Worm (Caenorhabditis elegans) whole organism, L2 larva: Measurements from ENCODE around the gene mdt-20.
A peak's percentile ranks its signal among the peaks of the same experiment; 100 is the strongest.

Experiments
- C34F6.9 ChIP-seq: fragments of 150-350 bp; optimal IDR thresholded peaks from 2 replicates; lab custom pipeline; 2014; ENCODE audit warnings: missing biosample characterization, missing genetic modification characterization
- F13H6.1 ChIP-seq: sonication (generic microtip); optimal IDR thresholded peaks from 2 replicates; lab custom pipeline; 2016; ENCODE audit warnings: missing genetic modification characterization, missing compliant biosample characterization
- R02D3.7 ChIP-seq: fragments of 150-350 bp; optimal IDR thresholded peaks from 2 replicates; lab custom pipeline; 2014; ENCODE audit warnings: missing biosample characterization, missing genetic modification characterization
- Y55F3AM.14 ChIP-seq: fragments of 200-800 bp; sonication (Bioruptor generic); optimal IDR thresholded peaks from 2 replicates; lab custom pipeline; 2018; ENCODE audit warnings: mild to moderate bottlenecking, missing genetic modification characterization, missing compliant biosample characterization
- ZK546.5 ChIP-seq: sonication (generic microtip); optimal IDR thresholded peaks from 2 replicates; lab custom pipeline; 2017; ENCODE audit warnings: missing biosample characterization, missing genetic modification characterization
- alr-1 ChIP-seq: fragments of 150-350 bp; optimal IDR thresholded peaks from 2 replicates; lab custom pipeline; 2014; ENCODE audit warnings: missing biosample characterization, missing genetic modification characterization
- aly-2 ChIP-seq: fragments of 150-350 bp; optimal IDR thresholded peaks from 2 replicates; lab custom pipeline; 2014; ENCODE audit warnings: missing biosample characterization, missing genetic modification characterization
- ama-1 ChIP-seq: fragments of 150-350 bp; optimal IDR thresholded peaks from 2 replicates; lab custom pipeline; 2018; ENCODE audit warnings: inconsistent platforms
- blmp-1 ChIP-seq: sonication (generic microtip); optimal IDR thresholded peaks from 2 replicates; lab custom pipeline; 2017; ENCODE audit warnings: missing genetic modification characterization, mild to moderate bottlenecking, missing compliant biosample characterization, antibody characterized with exemption, moderate library complexity; ENCODE audit not compliant: insufficient read depth
- ceh-16 ChIP-seq: fragments of 150-350 bp; optimal IDR thresholded peaks from 2 replicates; lab custom pipeline; 2014; ENCODE audit warnings: missing biosample characterization, missing genetic modification characterization
- ceh-82 ChIP-seq: fragments of 150-350 bp; optimal IDR thresholded peaks from 2 replicates; lab custom pipeline; 2014; ENCODE audit warnings: missing biosample characterization, missing genetic modification characterization
- crh-2 ChIP-seq: sonication (generic microtip); optimal IDR thresholded peaks from 2 replicates; lab custom pipeline; 2017; ENCODE audit warnings: missing biosample characterization, missing genetic modification characterization
- dmd-4 ChIP-seq: sonication (generic microtip); optimal IDR thresholded peaks from 2 replicates; lab custom pipeline; 2017; ENCODE audit warnings: missing biosample characterization, missing genetic modification characterization
- egl-27 ChIP-seq: sonication (generic microtip); optimal IDR thresholded peaks from 3 replicates; lab custom pipeline; 2017; ENCODE audit warnings: missing biosample characterization, missing genetic modification reagents, missing genetic modification characterization
- elt-1 ChIP-seq: fragments of 150-350 bp; optimal IDR thresholded peaks from 2 replicates; lab custom pipeline; 2014; ENCODE audit warnings: missing biosample characterization, missing genetic modification characterization
- elt-3 ChIP-seq: sonication (generic microtip); optimal IDR thresholded peaks from 2 replicates; lab custom pipeline; 2017; ENCODE audit warnings: missing biosample characterization, missing genetic modification characterization
- fos-1 ChIP-seq: fragments of 150-350 bp; optimal IDR thresholded peaks from 2 replicates; lab custom pipeline; 2014; ENCODE audit warnings: missing biosample characterization, missing genetic modification characterization
- gmeb-1 ChIP-seq: fragments of 150-350 bp; optimal IDR thresholded peaks from 2 replicates; lab custom pipeline; 2014; ENCODE audit warnings: missing biosample characterization, missing genetic modification characterization
- lin-11 ChIP-seq: fragments of 150-350 bp; sonication (generic microtip); optimal IDR thresholded peaks from 2 replicates; lab custom pipeline; 2014; ENCODE audit warnings: missing biosample characterization, missing genetic modification characterization, inconsistent platforms, mixed read lengths
- lin-13 ChIP-seq: fragments of 150-350 bp; optimal IDR thresholded peaks from 2 replicates; lab custom pipeline; 2014; ENCODE audit warnings: missing biosample characterization, missing genetic modification reagents, missing genetic modification characterization
- lin-39 ChIP-seq: fragments of 150-350 bp; optimal IDR thresholded peaks from 2 replicates; lab custom pipeline; 2014; ENCODE audit warnings: missing biosample characterization, missing genetic modification reagents, missing genetic modification characterization
- lsy-2 ChIP-seq, 2 experiments: fragments of 150-350 bp in 1 of 2; sonication (generic microtip) in 1 of 2; optimal IDR thresholded peaks; 2 replicates each; lab custom pipeline; 2014 to 2017; ENCODE audit warnings: missing biosample characterization in 2 of 2, missing genetic modification characterization in 2 of 2
- mab-5 ChIP-seq: fragments of 150-350 bp; optimal IDR thresholded peaks from 2 replicates; lab custom pipeline; 2014; ENCODE audit warnings: missing biosample characterization, missing genetic modification characterization
- mbf-1 ChIP-seq: sonication (generic microtip); optimal IDR thresholded peaks from 2 replicates; lab custom pipeline; 2017; ENCODE audit warnings: missing biosample characterization, missing genetic modification characterization
- mdl-1 ChIP-seq, 2 experiments: fragments of 150-350 bp in 1 of 2; sonication (generic microtip) in 1 of 2; optimal IDR thresholded peaks; 2 replicates each; lab custom pipeline; 2017; ENCODE audit warnings: missing biosample characterization in 2 of 2, missing genetic modification characterization in 2 of 2
- nhr-10 ChIP-seq: sonication (generic microtip); optimal IDR thresholded peaks from 2 replicates; lab custom pipeline; 2017; ENCODE audit warnings: missing biosample characterization, missing genetic modification characterization
- nhr-11 ChIP-seq: fragments of 150-350 bp; optimal IDR thresholded peaks from 2 replicates; lab custom pipeline; 2014; ENCODE audit warnings: missing biosample characterization, missing genetic modification characterization
- nhr-12 ChIP-seq: fragments of 150-350 bp; optimal IDR thresholded peaks from 2 replicates; lab custom pipeline; 2014; ENCODE audit warnings: missing biosample characterization, missing genetic modification characterization
- nhr-129 ChIP-seq: fragments of 150-350 bp; optimal IDR thresholded peaks from 2 replicates; lab custom pipeline; 2014; ENCODE audit warnings: missing biosample characterization, missing genetic modification characterization
- nhr-21 ChIP-seq: fragments of 150-350 bp; optimal IDR thresholded peaks from 2 replicates; lab custom pipeline; 2014; ENCODE audit warnings: missing biosample characterization, missing genetic modification characterization
- nhr-23 ChIP-seq: fragments of 150-350 bp; optimal IDR thresholded peaks from 2 replicates; lab custom pipeline; 2014; ENCODE audit warnings: missing biosample characterization, missing genetic modification reagents, missing genetic modification characterization
- nhr-237 ChIP-seq: fragments of 150-350 bp; optimal IDR thresholded peaks from 2 replicates; lab custom pipeline; 2014; ENCODE audit warnings: missing biosample characterization, missing genetic modification characterization
- nhr-25 ChIP-seq: fragments of 150-350 bp; sonication (generic microtip); optimal IDR thresholded peaks from 3 replicates; lab custom pipeline; 2014; ENCODE audit warnings: missing biosample characterization, missing genetic modification characterization
- nhr-6 ChIP-seq: fragments of 150-350 bp; optimal IDR thresholded peaks from 2 replicates; lab custom pipeline; 2014; ENCODE audit warnings: missing biosample characterization, missing genetic modification characterization
- nhr-77 ChIP-seq: fragments of 150-350 bp; optimal IDR thresholded peaks from 2 replicates; lab custom pipeline; 2014; ENCODE audit warnings: missing biosample characterization, missing genetic modification characterization
- peb-1 ChIP-seq: fragments of 150-350 bp; optimal IDR thresholded peaks from 2 replicates; lab custom pipeline; 2014; ENCODE audit warnings: missing biosample characterization, missing genetic modification characterization
- sem-4 ChIP-seq: fragments of 150-350 bp; optimal IDR thresholded peaks from 2 replicates; lab custom pipeline; 2014; ENCODE audit warnings: missing biosample characterization, missing genetic modification reagents, missing genetic modification characterization
- skn-1 ChIP-seq: sonication (generic microtip); optimal IDR thresholded peaks from 2 replicates; lab custom pipeline; 2017; ENCODE audit warnings: missing biosample characterization, missing genetic modification characterization
- sma-3 ChIP-seq: sonication (generic microtip); optimal IDR thresholded peaks from 2 replicates; lab custom pipeline; 2016; ENCODE audit warnings: missing genetic modification reagents, missing genetic modification characterization, missing compliant biosample characterization
- sma-9 ChIP-seq, 2 experiments: fragments of 150-350 bp in 1 of 2; sonication (generic microtip) in 1 of 2; optimal IDR thresholded peaks; 2 replicates each; lab custom pipeline; 2014 to 2016; ENCODE audit warnings: missing genetic modification characterization in 2 of 2, mild to moderate bottlenecking in 1 of 2, missing biosample characterization in 1 of 2, missing compliant biosample characterization in 1 of 2, missing genetic modification reagents in 1 of 2, moderate library complexity in 1 of 2
- snpc-4 ChIP-seq: fragments of 150-350 bp; optimal IDR thresholded peaks from 2 replicates; lab custom pipeline; 2014; ENCODE audit warnings: missing biosample characterization, missing genetic modification characterization
- unc-39 ChIP-seq: fragments of 150-350 bp; optimal IDR thresholded peaks from 2 replicates; lab custom pipeline; 2014; ENCODE audit warnings: missing biosample characterization, missing genetic modification characterization
- unc-55 ChIP-seq: fragments of 150-350 bp; sonication (generic microtip); optimal IDR thresholded peaks from 3 replicates; lab custom pipeline; 2014; ENCODE audit warnings: missing biosample characterization, missing genetic modification reagents, missing genetic modification characterization
- unc-62 ChIP-seq: fragments of 150-350 bp; optimal IDR thresholded peaks from 2 replicates; lab custom pipeline; 2014; ENCODE audit warnings: missing biosample characterization, missing genetic modification reagents, missing genetic modification characterization
- zag-1 ChIP-seq: fragments of 150-350 bp; optimal IDR thresholded peaks from 2 replicates; lab custom pipeline; 2014; ENCODE audit warnings: missing biosample characterization, missing genetic modification characterization
- ztf-1 ChIP-seq: fragments of 200-800 bp; sonication (Bioruptor generic); conservative IDR thresholded peaks from 2 replicates; pipeline ENCODE4 v1.3.6; 2022; ENCODE audit warnings: missing genetic modification characterization, missing compliant biosample characterization
- ztf-11 ChIP-seq: sonication (generic microtip); optimal IDR thresholded peaks from 2 replicates; lab custom pipeline; 2017; ENCODE audit warnings: missing biosample characterization, missing genetic modification characterization
- ztf-4 ChIP-seq: fragments of 150-350 bp; optimal IDR thresholded peaks from 2 replicates; lab custom pipeline; 2014; ENCODE audit warnings: missing biosample characterization, missing genetic modification characterization

Gene mdt-20

DNA sequence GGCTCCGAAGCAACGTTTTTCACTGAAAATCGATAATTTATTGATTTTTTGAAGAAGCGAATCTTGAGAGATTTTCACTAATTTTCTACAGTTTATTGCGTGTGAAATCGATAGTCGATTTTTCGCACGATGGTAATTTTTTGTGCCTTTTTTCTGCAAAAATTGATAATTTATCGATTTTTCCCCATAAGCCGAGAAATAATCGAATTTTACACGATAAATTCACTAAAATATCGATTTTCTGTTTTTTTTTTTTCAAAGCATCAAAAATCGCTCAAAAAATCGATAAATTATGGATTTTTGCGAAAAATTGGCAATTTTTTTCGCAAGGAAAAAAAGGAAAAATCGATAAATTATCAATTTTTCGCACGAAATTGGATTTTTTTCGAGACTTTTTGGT is 48.2 kb downstream of the mdt-20 start:
- no peak for TF ChIP-seq lsy-2 (tag; optimal IDR thresholded peaks at IDR 0.05; lab: Kevin White, UChicago)
- no peak for TF ChIP-seq R02D3.7 (tag; lab: Kevin White, UChicago)

DNA sequence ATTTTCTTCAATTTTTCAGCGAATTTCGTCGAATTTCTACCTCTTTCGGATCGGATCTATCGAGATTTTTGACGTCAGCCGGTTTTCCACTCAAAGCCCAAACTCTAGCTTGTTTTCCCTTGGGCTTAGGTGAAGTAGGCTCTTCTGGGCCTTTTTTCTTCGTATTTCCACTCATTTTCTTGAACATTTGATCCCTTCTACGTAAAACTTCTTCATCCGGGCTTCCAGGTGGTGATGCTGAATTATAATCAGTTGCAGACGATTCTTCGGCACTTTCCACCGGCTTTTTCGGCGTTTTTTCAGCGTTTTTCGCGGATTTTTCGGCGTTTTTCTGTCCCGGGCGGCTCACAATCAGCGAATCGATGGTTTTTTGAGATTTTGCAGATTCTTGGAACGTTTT is 50.5 kb downstream of the mdt-20 start:
- TF ChIP-seq sem-4 (tag; lab: Kevin White, UChicago) (no peak), C34F6.9 (tag; lab: Kevin White, UChicago) (no peak), fos-1 (no peak), nhr-12 (no peak), mdl-1 (tag; optimal IDR thresholded peaks at IDR 0.05; lab: Kevin White, UChicago) (no peak), crh-2 (no peak), R02D3.7 (tag; lab: Kevin White, UChicago) (no peak), ztf-4 (tag; lab: Kevin White, UChicago) (no peak), alr-1 (tag; lab: Kevin White, UChicago) (no peak), ztf-11 (tag; lab: Kevin White, UChicago) (no peak), nhr-25 (tag; lab: Kevin White, UChicago) (no peak)
- TF ChIP-seq, all 48 proteins: peak for 0

DNA sequence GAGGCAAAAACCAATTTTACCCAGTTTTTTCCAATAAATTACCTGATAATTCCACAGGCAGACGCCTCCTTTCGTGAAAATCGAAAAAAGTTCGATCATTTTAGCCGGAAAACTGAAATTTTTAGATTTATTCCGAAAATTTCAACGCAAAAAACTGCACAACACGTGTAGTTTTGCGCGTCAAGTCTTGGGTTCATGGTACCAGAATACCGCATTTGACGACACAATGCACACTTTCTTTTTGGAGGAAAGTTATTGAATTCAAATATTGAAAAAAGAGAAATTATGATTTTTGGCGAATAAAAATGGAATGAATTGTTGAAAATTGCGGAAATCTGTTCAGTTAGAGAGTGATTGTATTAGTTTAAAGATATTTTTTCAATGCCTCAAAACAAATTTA is 52.1 kb downstream of the mdt-20 start, which contains the start of gene F38A1.8:
F38A1.8 (minus strand) TSS at position 167 of the 400 bp plus-strand sequence.
- TF ChIP-seq R02D3.7 (tag; lab: Kevin White, UChicago) (no peak), lsy-2 (tag; optimal IDR thresholded peaks at IDR 0.05; lab: Kevin White, UChicago) (peak; percentile 66 to 86), F13H6.1 (no peak), C34F6.9 (tag; lab: Kevin White, UChicago) (no peak), nhr-10 (tag; lab: Kevin White, UChicago) (no peak), nhr-11 (no peak), nhr-129 (tag; lab: Kevin White, UChicago) (peak; percentile 65), ceh-16 (tag; lab: Kevin White, UChicago) (peak; percentile 5), ama-1 (lab: Kevin White, UChicago) (no peak), sma-3 (peak; percentile 29), snpc-4 (tag; lab: Kevin White, UChicago) (no peak), unc-62 (GFP tag; lab: Kevin White, UChicago) (no peak), skn-1 (no peak), ztf-4 (tag; lab: Kevin White, UChicago) (no peak), lin-13 (no peak), gmeb-1 (tag; lab: Kevin White, UChicago) (peak; percentile 93), lin-39 (tag; lab: Kevin White, UChicago) (no peak), sma-9 (GFP tag; optimal IDR thresholded peaks at IDR 0.05; lab: Kevin White, UChicago) (peak; percentile 37), sma-9 (tag; optimal IDR thresholded peaks at IDR 0.05; lab: Kevin White, UChicago) (no peak), nhr-23 (tag; lab: Kevin White, UChicago) (no peak), Y55F3AM.14 (GFP tag; lab: Kevin White, UChicago) (no peak), aly-2 (tag; lab: Kevin White, UChicago) (no peak), unc-39 (tag; lab: Kevin White, UChicago) (no peak), mdl-1 (tag; optimal IDR thresholded peaks at IDR 0.05; lab: Kevin White, UChicago) (peak in 1 of 2 experiments; percentile 27), elt-1 (tag; lab: Kevin White, UChicago) (no peak), nhr-77 (tag; lab: Kevin White, UChicago) (no peak), nhr-12 (no peak), lin-11 (tag; lab: Kevin White, UChicago) (no peak), ZK546.5 (tag; lab: Kevin White, UChicago) (no peak), egl-27 (tag; lab: Kevin White, UChicago) (no peak), crh-2 (peak; percentile 82), nhr-21 (peak; percentile 33), elt-3 (tag; lab: Kevin White, UChicago) (no peak), dmd-4 (no peak), fos-1 (peak; percentile 3), nhr-6 (tag; lab: Kevin White, UChicago) (no peak), sem-4 (tag; lab: Kevin White, UChicago) (no peak), ztf-1 (GFP tag; lab: Robert Waterston, UW) (no peak), mbf-1 (tag; lab: Kevin White, UChicago) (no peak), nhr-237 (tag; lab: Kevin White, UChicago) (no peak), unc-55 (peak; percentile 78), ceh-82 (no peak), ztf-11 (tag; lab: Kevin White, UChicago) (no peak), peb-1 (tag; lab: Kevin White, UChicago) (no peak), zag-1 (tag; lab: Kevin White, UChicago) (no peak), blmp-1 (no peak), alr-1 (tag; lab: Kevin White, UChicago) (no peak), nhr-25 (tag; lab: Kevin White, UChicago) (no peak), mab-5 (tag; lab: Kevin White, UChicago) (no peak)
